Worm (Caenorhabditis elegans) whole organism, young adult: ENCODE data around the gene attf-3.
"Not testable (repeated sequence)": the region's sequence is repeated elsewhere in the genome, so short reads cannot be mapped to it uniquely, and the experiment has no call there.

Experiments used
- B0261.1 ChIP-seq: sonication (generic microtip); optimal IDR thresholded peaks from 2 replicates; lab custom pipeline; 2016; ENCODE audit warnings: mild to moderate bottlenecking, missing genetic modification characterization, moderate library complexity, missing compliant biosample characterization
- C17E4.6 ChIP-seq: fragments of 200-800 bp; sonication (Bioruptor generic); IDR thresholded peaks from 2 replicates; pipeline ENCODE4 v1.3.6; 2022; ENCODE audit warnings: missing genetic modification reagents, missing genetic modification characterization, missing compliant biosample characterization
- D2030.7 ChIP-seq: fragments of 200-800 bp; sonication (Bioruptor generic); IDR thresholded peaks from 2 replicates; pipeline ENCODE4 v1.3.6; 2022; ENCODE audit warnings: missing genetic modification reagents, missing genetic modification characterization, missing compliant biosample characterization
- F52B5.7 ChIP-seq: sonication (generic microtip); optimal IDR thresholded peaks from 2 replicates; lab custom pipeline; 2016; ENCODE audit warnings: mild to moderate bottlenecking, missing genetic modification characterization, missing compliant biosample characterization
- K12H6.12 ChIP-seq: fragments of 200-800 bp; sonication (Bioruptor generic); optimal IDR thresholded peaks from 2 replicates; lab custom pipeline; 2018; ENCODE audit warnings: mild to moderate bottlenecking, missing genetic modification characterization, missing compliant biosample characterization
- Y56A3A.18 ChIP-seq: fragments of 200-800 bp; sonication (Bioruptor generic); IDR thresholded peaks from 2 replicates; pipeline ENCODE4 v1.3.6; 2022; ENCODE audit warnings: missing genetic modification reagents, missing genetic modification characterization, missing compliant biosample characterization
- Y67H2A.10 ChIP-seq: fragments of 200-800 bp; sonication (Bioruptor generic); conservative IDR thresholded peaks from 2 replicates; pipeline ENCODE4 v1.3.6; 2022; ENCODE audit warnings: missing genetic modification reagents, missing genetic modification characterization, missing compliant biosample characterization
- ama-1 ChIP-seq, 3 experiments: fragments of 150-350 bp in 1 of 3; sonication (generic microtip) in 2 of 3; optimal IDR thresholded peaks; 2 replicates each; lab custom pipeline; 2014 to 2018; ENCODE audit warnings: missing biosample characterization in 2 of 3, missing genetic modification characterization in 2 of 3, missing genetic modification reagents in 2 of 3
- attf-3 ChIP-seq: fragments of 200-800 bp; sonication (Bioruptor generic); conservative IDR thresholded peaks from 2 replicates; pipeline ENCODE4 v1.3.6; 2022; ENCODE audit warnings: missing genetic modification reagents, missing genetic modification characterization, missing compliant biosample characterization
- attf-6 ChIP-seq: fragments of 200-800 bp; sonication (Bioruptor generic); IDR thresholded peaks from 2 replicates; pipeline ENCODE4 v1.3.6; 2022; ENCODE audit warnings: missing genetic modification reagents, missing genetic modification characterization, missing compliant biosample characterization
- ccch-3 ChIP-seq: fragments of 200-800 bp; sonication (Bioruptor generic); optimal IDR thresholded peaks from 2 replicates; lab custom pipeline; 2018; ENCODE audit warnings: mild to moderate bottlenecking, missing genetic modification characterization, missing compliant biosample characterization
- chd-7 ChIP-seq: sonication (generic microtip); optimal IDR thresholded peaks from 2 replicates; lab custom pipeline; 2016; ENCODE audit warnings: mild to moderate bottlenecking, missing genetic modification characterization, moderate library complexity, missing compliant biosample characterization
- dox-1 ChIP-seq: fragments of 200-800 bp; sonication (Bioruptor generic); IDR thresholded peaks from 2 replicates; pipeline ENCODE4 v1.3.6; 2022; ENCODE audit warnings: missing genetic modification reagents, missing genetic modification characterization, missing compliant biosample characterization
- dpff-1 ChIP-seq: sonication (generic microtip); optimal IDR thresholded peaks from 2 replicates; lab custom pipeline; 2017; ENCODE audit warnings: mild to moderate bottlenecking, missing genetic modification characterization, missing compliant biosample characterization
- dpl-1 ChIP-seq: fragments of 150-350 bp; optimal IDR thresholded peaks from 2 replicates; lab custom pipeline; 2014; ENCODE audit warnings: missing biosample characterization, missing genetic modification reagents, missing genetic modification characterization
- egl-44 ChIP-seq: fragments of 200-800 bp; sonication (Bioruptor generic); IDR thresholded peaks from 2 replicates; pipeline ENCODE4 v1.3.6; 2022; ENCODE audit warnings: missing genetic modification reagents, missing genetic modification characterization, missing compliant biosample characterization
- egrh-3 ChIP-seq: fragments of 200-800 bp; sonication (Bioruptor generic); IDR thresholded peaks from 2 replicates; pipeline ENCODE4 v1.3.6; 2022; ENCODE audit warnings: missing genetic modification reagents, missing genetic modification characterization, missing compliant biosample characterization
- ets-4 ChIP-seq: fragments of 200-800 bp; sonication (Bioruptor generic); optimal IDR thresholded peaks from 2 replicates; lab custom pipeline; 2018; ENCODE audit warnings: mild to moderate bottlenecking, missing genetic modification characterization, missing compliant biosample characterization
- him-1 ChIP-seq: sonication (generic microtip); optimal IDR thresholded peaks from 2 replicates; lab custom pipeline; 2016; ENCODE audit warnings: missing genotype, missing genetic modification reagents, missing genetic modification characterization, missing compliant biosample characterization
- hmg-1.2 ChIP-seq: fragments of 200-800 bp; sonication (Bioruptor generic); IDR thresholded peaks from 2 replicates; pipeline ENCODE4 v1.3.6; 2022; ENCODE audit warnings: missing genetic modification reagents, missing genetic modification characterization, missing compliant biosample characterization
- hmg-20 ChIP-seq: fragments of 200-800 bp; sonication (Bioruptor generic); IDR thresholded peaks from 2 replicates; pipeline ENCODE4 v1.3.6; 2022; ENCODE audit warnings: missing genetic modification reagents, missing genetic modification characterization, missing compliant biosample characterization
- madf-6 ChIP-seq: fragments of 200-800 bp; sonication (Bioruptor generic); IDR thresholded peaks from 2 replicates; pipeline ENCODE4 v1.3.6; 2022; ENCODE audit warnings: missing genetic modification reagents, missing genetic modification characterization, missing compliant biosample characterization
- mcd-1 ChIP-seq: fragments of 200-800 bp; sonication (Bioruptor generic); IDR thresholded peaks from 2 replicates; pipeline ENCODE4 v1.3.6; 2022; ENCODE audit warnings: missing genetic modification reagents, missing genetic modification characterization, missing compliant biosample characterization
- nfyb-1 ChIP-seq: fragments of 200-800 bp; sonication (Bioruptor generic); IDR thresholded peaks from 2 replicates; pipeline ENCODE4 v1.3.6; 2022; ENCODE audit warnings: missing genetic modification reagents, missing genetic modification characterization, missing compliant biosample characterization
- pbrm-1 ChIP-seq: fragments of 200-800 bp; sonication (Bioruptor generic); IDR thresholded peaks from 2 replicates; pipeline ENCODE4 v1.3.6; 2022; ENCODE audit warnings: missing genetic modification reagents, missing genetic modification characterization, missing compliant biosample characterization
- rpc-1 ChIP-seq, 2 experiments: fragments of 150-350 bp in 1 of 2; sonication (generic microtip) in 1 of 2; optimal IDR thresholded peaks; 2 replicates each; lab custom pipeline; 2014 to 2018; ENCODE audit warnings: missing biosample characterization in 1 of 2, missing genetic modification characterization in 1 of 2, missing genetic modification reagents in 1 of 2, missing genotype in 1 of 2
- snpc-1.1 ChIP-seq: sonication (generic microtip); optimal IDR thresholded peaks from 2 replicates; lab custom pipeline; 2017; ENCODE audit warnings: missing genetic modification characterization, mild to moderate bottlenecking, missing compliant biosample characterization, antibody characterized with exemption, moderate library complexity, missing genotype, missing genetic modification reagents; ENCODE audit not compliant: insufficient read depth
- tbp1 ChIP-seq: fragments of 200-800 bp; sonication (Bioruptor generic); optimal IDR thresholded peaks from 2 replicates; lab custom pipeline; 2018; ENCODE audit warnings: mild to moderate bottlenecking, missing genetic modification characterization, missing compliant biosample characterization
- unc-130 ChIP-seq: sonication (generic microtip); optimal IDR thresholded peaks from 2 replicates; lab custom pipeline; 2016; ENCODE audit warnings: missing genetic modification reagents, missing genetic modification characterization, missing compliant biosample characterization
- zfh-2 ChIP-seq: fragments of 200-800 bp; sonication (Bioruptor generic); conservative IDR thresholded peaks from 2 replicates; pipeline ENCODE4 v1.3.6; 2022; ENCODE audit warnings: missing genetic modification reagents, missing genetic modification characterization, missing compliant biosample characterization
- ztf-26 ChIP-seq: sonication (generic microtip); optimal IDR thresholded peaks from 2 replicates; lab custom pipeline; 2017; ENCODE audit warnings: missing genetic modification characterization, missing compliant biosample characterization
- ztf-3 ChIP-seq: fragments of 200-800 bp; sonication (Bioruptor generic); optimal IDR thresholded peaks from 2 replicates; lab custom pipeline; 2018; ENCODE audit warnings: mild to moderate bottlenecking, missing genetic modification characterization, missing compliant biosample characterization

attf-3 gene

DNA sequence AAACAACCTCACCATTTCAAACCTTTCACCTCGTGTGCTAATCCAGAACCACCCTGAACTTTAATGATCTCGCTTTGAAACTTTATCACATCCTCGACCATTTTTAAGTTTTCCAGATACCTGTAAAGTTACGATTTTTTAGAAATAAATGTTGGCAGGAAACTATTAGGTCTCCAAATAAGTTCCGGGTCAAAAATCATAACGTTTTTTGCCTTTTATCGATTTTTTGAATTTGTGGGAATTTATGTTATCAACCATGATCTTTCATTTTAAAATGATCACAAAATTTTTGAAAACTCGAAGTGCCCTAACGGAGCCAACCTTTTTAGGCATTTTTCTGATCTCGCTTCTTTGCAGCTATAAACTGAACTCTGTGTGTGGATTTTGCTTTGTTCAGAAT, 25.1 kb downstream of the attf-3 start, which contains the start of gene btb-5 (continued):
- no peak for TF ChIP-seq ztf-3 (GFP tag; lab: Kevin White, UChicago)
- no peak for TF ChIP-seq him-1 (tag; lab: Kevin White, UChicago)
- TF ChIP-seq, all 124 proteins: peak for 0

- TF ChIP-seq rpc-1 (optimal IDR thresholded peaks at IDR 0.05; lab: Kevin White, UChicago), result not testable (repeated sequence)
- peak; percentile 32 for TF ChIP-seq rpc-1 (tag; optimal IDR thresholded peaks at IDR 0.05; lab: Kevin White, UChicago)
- TF ChIP-seq madf-6, result 0 out of 2 replicates have a peak, but pooled peaks have one; percentile 15
- TF ChIP-seq tbp1 (GFP tag; lab: Kevin White, UChicago), result peak; percentile 75
- peak; percentile 35 for TF ChIP-seq B0261.1 (tag; lab: Kevin White, UChicago)
- TF ChIP-seq D2030.7 (GFP tag; lab: Robert Waterston, UW), result peak; percentile 50
- TF ChIP-seq nfyb-1 (GFP tag; lab: Robert Waterston, UW), result peak; percentile 33; the same call in 1 of the 2 replicates
These were observed 27.5 kb downstream of the attf-3 start for ce11 chrIII:58723-59122.

DNA sequence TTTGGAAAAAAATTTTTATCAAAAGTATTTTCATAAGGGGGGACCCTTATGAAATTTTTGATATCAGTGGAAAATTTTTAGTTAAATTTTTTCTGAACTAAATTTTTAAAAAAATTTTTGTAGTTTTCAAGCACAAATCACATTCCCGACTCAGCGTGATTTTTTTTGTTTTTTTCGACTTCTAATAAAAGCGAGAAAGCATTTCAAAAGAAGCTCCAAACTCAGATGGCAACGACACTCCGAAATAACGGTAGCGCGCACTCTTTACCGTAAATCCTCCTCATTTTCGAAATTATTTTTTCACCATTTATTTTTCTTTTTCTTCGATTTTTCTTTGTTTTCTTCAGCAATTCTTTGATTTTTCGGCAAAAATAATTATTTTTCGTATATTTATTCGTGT, 28.9 kb downstream of the attf-3 start:
- peak; percentile 52; the same call in 1 of the 2 replicates for TF ChIP-seq attf-3 (GFP tag; lab: Robert Waterston, UW)

ce11 chrIII:53696-54095, 32.5 kb downstream of the attf-3 start:
- TF ChIP-seq attf-6 (GFP tag; lab: Robert Waterston, UW) (no peak), K12H6.12 (tag; lab: Kevin White, UChicago) (no peak), Y67H2A.10 (GFP tag; lab: Robert Waterston, UW) (no peak), D2030.7 (GFP tag; lab: Robert Waterston, UW) (0 out of 2 replicates have a peak, but pooled peaks have one; percentile 42), ccch-3 (no peak), egl-44 (GFP tag; lab: Robert Waterston, UW) (no peak), mcd-1 (GFP tag; lab: Robert Waterston, UW) (peak; percentile 31; the same call in 1 of the 2 replicates), Y56A3A.18 (GFP tag; lab: Robert Waterston, UW) (no peak), B0261.1 (tag; lab: Kevin White, UChicago) (no peak), F52B5.7 (no peak), dox-1 (no peak), egrh-3 (GFP tag; lab: Robert Waterston, UW) (peak; percentile 30; the same call in 1 of the 2 replicates), zfh-2 (peak; percentile 46)
- TF ChIP-seq, all 124 proteins: peak for 4

- TF ChIP-seq pbrm-1 (GFP tag; lab: Robert Waterston, UW) (0 out of 2 replicates have a peak, but pooled peaks have one; percentile 8), egrh-3 (GFP tag; lab: Robert Waterston, UW) (peak; percentile 29; the same call in 1 of the 2 replicates), ztf-3 (GFP tag; lab: Kevin White, UChicago) (no peak), D2030.7 (GFP tag; lab: Robert Waterston, UW) (0 out of 2 replicates have a peak, but pooled peaks have one; percentile 35), ets-4 (no peak), zfh-2 (peak; percentile 73)
These were observed 34.6 kb downstream of the attf-3 start for ce11 chrIII:51622-52021.

- TF ChIP-seq zfh-2, result peak; percentile 65
- no peak for TF ChIP-seq ama-1 (optimal IDR thresholded peaks at IDR 0.05; lab: Kevin White, UChicago)
- no peak for TF ChIP-seq ama-1 (GFP tag; optimal IDR thresholded peaks at IDR 0.05; lab: Kevin White, UChicago)
- TF ChIP-seq dpff-1 (tag; lab: Kevin White, UChicago), result no peak
- no peak for TF ChIP-seq ztf-26
- no peak for TF ChIP-seq hmg-20 (GFP tag; lab: Robert Waterston, UW)
- TF ChIP-seq egrh-3 (GFP tag; lab: Robert Waterston, UW), result peak; percentile 45; the same call in 1 of the 2 replicates
These were observed 35.8 kb downstream of the attf-3 start for ce11 chrIII:50418-50817.

DNA sequence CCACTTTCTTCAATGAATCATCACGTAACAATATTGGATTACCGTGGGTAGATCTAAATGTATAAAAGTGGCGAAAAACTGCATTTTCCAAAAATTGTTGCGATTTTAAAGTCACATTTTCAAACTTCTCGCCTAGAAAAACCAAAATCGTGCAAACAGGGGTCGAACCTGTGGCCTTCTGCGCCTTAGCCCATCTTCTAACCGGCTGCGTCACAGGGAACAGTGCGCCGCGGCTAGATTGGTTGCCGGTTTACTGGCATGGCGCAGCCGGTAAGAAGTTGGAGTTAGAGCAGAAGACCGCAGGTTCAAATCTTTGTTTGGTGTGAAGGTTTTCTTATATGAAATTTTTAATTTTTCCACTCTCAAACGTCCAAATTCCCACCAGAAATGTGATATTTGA, 37.1 kb downstream of the attf-3 start:
- TF ChIP-seq rpc-1 (optimal IDR thresholded peaks at IDR 0.05; lab: Kevin White, UChicago) (no peak), rpc-1 (tag; optimal IDR thresholded peaks at IDR 0.05; lab: Kevin White, UChicago) (peak; percentile 30), snpc-1.1 (tag; lab: Kevin White, UChicago) (no peak), unc-130 (GFP tag; lab: Kevin White, UChicago) (no peak), dpl-1 (GFP tag; lab: Kevin White, UChicago) (no peak), hmg-1.2 (GFP tag; lab: Robert Waterston, UW) (no peak), ama-1 (optimal IDR thresholded peaks at IDR 0.05; lab: Kevin White, UChicago) (no peak), ama-1 (GFP tag; optimal IDR thresholded peaks at IDR 0.05; lab: Kevin White, UChicago) (no peak), tbp1 (GFP tag; lab: Kevin White, UChicago) (peak; percentile 64), chd-7 (tag; lab: Kevin White, UChicago) (no peak), C17E4.6 (GFP tag; lab: Robert Waterston, UW) (no peak)
- TF ChIP-seq, all 124 proteins: peak for 2
